Fruit fly (Drosophila melanogaster) whole organism: ENCODE measurements around the gene PolI.

Source experiments
- CG8478 ChIP-seq: fragments of >200 bp; optimal IDR thresholded peaks from 2 replicates; lab custom pipeline; 2018; ENCODE audit warnings: inconsistent platforms
- Dll ChIP-seq: fragments of >200 bp; optimal IDR thresholded peaks from 2 replicates; lab custom pipeline; 2017
- EcR ChIP-seq, 2 experiments: fragments of >200 bp; optimal IDR thresholded peaks; 2 replicates each; lab custom pipeline; 2017; ENCODE audit warnings: missing biosample characterization in 2 of 2, missing genetic modification characterization in 2 of 2, missing genetic modification reagents in 2 of 2
- pan ChIP-seq: fragments of >200 bp; optimal IDR thresholded peaks from 2 replicates; lab custom pipeline; 2017
- psq ChIP-seq: fragments of >200 bp; optimal IDR thresholded peaks from 2 replicates; lab custom pipeline; 2017
- usp ChIP-seq: fragments of >200 bp; optimal IDR thresholded peaks from 2 replicates; lab custom pipeline; 2017; ENCODE audit warnings: missing biosample characterization, missing genetic modification characterization, mixed read lengths

Gene PolI

dm6 chr3R:8233370-8233773 is at the start of gene PolI:
Gene PolI (plus strand): TSS chr3R:8233507.
- TF ChIP-seq usp (no peak), psq (lab: Kevin White, UChicago) (no peak), Dll (lab: Kevin White, UChicago) (no peak), pan (lab: Kevin White, UChicago) (no peak), CG8478 (lab: Kevin White, UChicago) (no peak), EcR (GFP tag; optimal IDR thresholded peaks at IDR 0.05; lab: Kevin White, UChicago) (no peak)

dm6 chr3R:8187446-8188133 is 45.7 kb upstream of the PolI start:
- no peak for TF ChIP-seq CG8478 (lab: Kevin White, UChicago)
- no peak for TF ChIP-seq Dll (lab: Kevin White, UChicago)
- no peak for TF ChIP-seq pan (lab: Kevin White, UChicago)
- no peak for TF ChIP-seq EcR (GFP tag; optimal IDR thresholded peaks at IDR 0.05; lab: Kevin White, UChicago)
- no peak for TF ChIP-seq usp
- TF ChIP-seq psq (lab: Kevin White, UChicago) = no peak

dm6 chr3R:8189473-8189872 is 43.8 kb upstream of the PolI start:
- TF ChIP-seq usp (no peak), Dll (lab: Kevin White, UChicago) (no peak), psq (lab: Kevin White, UChicago) (no peak), EcR (GFP tag; optimal IDR thresholded peaks at IDR 0.05; lab: Kevin White, UChicago) (no peak), pan (lab: Kevin White, UChicago) (no peak), CG8478 (lab: Kevin White, UChicago) (no peak)

dm6 chr3R:8190866-8191265 is 42.4 kb upstream of the PolI start:
- TF ChIP-seq CG8478 (lab: Kevin White, UChicago) (peak; percentile 91), pan (lab: Kevin White, UChicago) (no peak)

- TF ChIP-seq usp (no peak), pan (lab: Kevin White, UChicago) (no peak), CG8478 (lab: Kevin White, UChicago) (no peak), EcR (GFP tag; optimal IDR thresholded peaks at IDR 0.05; lab: Kevin White, UChicago) (no peak), psq (lab: Kevin White, UChicago) (no peak), Dll (lab: Kevin White, UChicago) (no peak)
These were observed 40.9 kb upstream of the PolI start for dm6 chr3R:8192261-8192917.

dm6 chr3R:8193120-8193519 is 40.2 kb upstream of the PolI start:
- TF ChIP-seq usp = no peak
- no peak for TF ChIP-seq pan (lab: Kevin White, UChicago)
- no peak for TF ChIP-seq CG8478 (lab: Kevin White, UChicago)
- no peak for TF ChIP-seq psq (lab: Kevin White, UChicago)
- no peak for TF ChIP-seq EcR (GFP tag; optimal IDR thresholded peaks at IDR 0.05; lab: Kevin White, UChicago)
- TF ChIP-seq Dll (lab: Kevin White, UChicago) = no peak

- TF ChIP-seq EcR (GFP tag; optimal IDR thresholded peaks at IDR 0.05; lab: Kevin White, UChicago) (no peak), usp (no peak), Dll (lab: Kevin White, UChicago) (no peak), psq (lab: Kevin White, UChicago) (no peak), CG8478 (lab: Kevin White, UChicago) (no peak), pan (lab: Kevin White, UChicago) (no peak)
These were observed 38.3 kb upstream of the PolI start for dm6 chr3R:8195049-8195448.

dm6 chr3R:8197137-8197536 is 36.2 kb upstream of the PolI start:
- TF ChIP-seq Dll (lab: Kevin White, UChicago) = no peak
- no peak for TF ChIP-seq pan (lab: Kevin White, UChicago)
- TF ChIP-seq usp = no peak

dm6 chr3R:8198320-8198719 is 35.0 kb upstream of the PolI start:
- TF ChIP-seq pan (lab: Kevin White, UChicago) = no peak

- TF ChIP-seq usp = no peak
- TF ChIP-seq EcR (GFP tag; optimal IDR thresholded peaks at IDR 0.05; lab: Kevin White, UChicago) = no peak
- TF ChIP-seq Dll (lab: Kevin White, UChicago) = no peak
- no peak for TF ChIP-seq psq (lab: Kevin White, UChicago)
- TF ChIP-seq pan (lab: Kevin White, UChicago) = no peak
- TF ChIP-seq CG8478 (lab: Kevin White, UChicago) = no peak
These were observed 29.9 kb upstream of the PolI start for dm6 chr3R:8203367-8203766.

dm6 chr3R:8204730-8205129 is 28.6 kb upstream of the PolI start, which contains the start of gene CheA84a:
Gene CheA84a (minus strand): TSS chr3R:8204830.
- TF ChIP-seq CG8478 (lab: Kevin White, UChicago) = no peak

dm6 chr3R:8205292-8205893 is 27.9 kb upstream of the PolI start:
- TF ChIP-seq usp (no peak), Dll (lab: Kevin White, UChicago) (no peak), CG8478 (lab: Kevin White, UChicago) (no peak), psq (lab: Kevin White, UChicago) (no peak), pan (lab: Kevin White, UChicago) (no peak), EcR (GFP tag; optimal IDR thresholded peaks at IDR 0.05; lab: Kevin White, UChicago) (no peak)
